Fruit fly (Drosophila melanogaster) whole organism, embryonic: ENCODE results near the gene CG9130.

ENCODE experiments used
- CG1024 ChIP-seq: fragments of 200-800 bp; sonication (Bioruptor generic); IDR thresholded peaks from 2 replicates; pipeline ENCODE4 v1.3.6; 2022; ENCODE audit warnings: missing biosample characterization, missing genetic modification characterization
- CG10462 ChIP-seq: fragments of 200-800 bp; sonication (Bioruptor generic); optimal IDR thresholded peaks from 2 replicates; lab custom pipeline; 2016; ENCODE audit warnings: missing biosample characterization, missing genetic modification characterization
- CG11696 ChIP-seq: fragments of 200-800 bp; sonication (Bioruptor generic); IDR thresholded peaks from 2 replicates; pipeline ENCODE4 v1.3.6; 2022; ENCODE audit warnings: missing biosample characterization, missing genetic modification characterization
- CG14667 ChIP-seq: fragments of 200-800 bp; sonication (Bioruptor generic); IDR thresholded peaks from 2 replicates; pipeline ENCODE4 v1.3.6; 2022; ENCODE audit warnings: missing biosample characterization, missing genetic modification characterization
- CG15514 ChIP-seq: fragments of 200-800 bp; sonication (Bioruptor generic); optimal IDR thresholded peaks from 3 replicates; lab custom pipeline; 2017; ENCODE audit warnings: missing biosample characterization, missing genetic modification characterization, mild to moderate bottlenecking, moderate library complexity, missing genetic modification reagents
- CG15696 ChIP-seq: fragments of 200-800 bp; sonication (Bioruptor generic); optimal IDR thresholded peaks from 2 replicates; lab custom pipeline; 2019; ENCODE audit warnings: missing biosample characterization, mild to moderate bottlenecking, missing genetic modification characterization, moderate library complexity
- CG16863 ChIP-seq: fragments of 200-800 bp; sonication (Bioruptor generic); optimal IDR thresholded peaks from 3 replicates; lab custom pipeline; 2016; ENCODE audit warnings: missing biosample characterization, missing genetic modification characterization
- CG18476 ChIP-seq: fragments of 200-800 bp; sonication (Bioruptor generic); optimal IDR thresholded peaks from 2 replicates; lab custom pipeline; 2016; ENCODE audit warnings: missing biosample characterization, mild to moderate bottlenecking, missing genetic modification characterization
- CG2889 ChIP-seq: fragments of 200-800 bp; sonication (Bioruptor generic); IDR thresholded peaks from 3 replicates; pipeline ENCODE4 v1.3.6; 2022; ENCODE audit warnings: missing biosample characterization, missing genetic modification characterization
- CG3163 ChIP-seq: fragments of 200-800 bp; sonication (Bioruptor generic); optimal IDR thresholded peaks from 3 replicates; lab custom pipeline; 2016; ENCODE audit warnings: missing biosample characterization, missing genetic modification characterization
- CG34422 ChIP-seq: fragments of 200-800 bp; sonication (Bioruptor generic); IDR thresholded peaks from 3 replicates; pipeline ENCODE4 v1.3.6; 2022; ENCODE audit warnings: missing biosample characterization, missing genetic modification characterization
- CG3838 ChIP-seq: fragments of 200-800 bp; sonication (Bioruptor generic); optimal IDR thresholded peaks from 3 replicates; lab custom pipeline; 2016; ENCODE audit warnings: missing biosample characterization, missing genetic modification characterization
- CG4707 ChIP-seq: fragments of 200-800 bp; sonication (Bioruptor generic); optimal IDR thresholded peaks from 2 replicates; lab custom pipeline; 2018; ENCODE audit warnings: missing biosample characterization, mild to moderate bottlenecking, missing genetic modification characterization, moderate library complexity
- CG6683 ChIP-seq: fragments of 200-800 bp; sonication (Bioruptor generic); optimal IDR thresholded peaks from 2 replicates; lab custom pipeline; 2017; ENCODE audit warnings: missing biosample characterization, mild to moderate bottlenecking, missing genetic modification characterization, missing genetic modification reagents
- CG9797 ChIP-seq: fragments of 200-800 bp; sonication (Bioruptor generic); optimal IDR thresholded peaks from 3 replicates; lab custom pipeline; 2018; ENCODE audit warnings: missing biosample characterization, mild to moderate bottlenecking, missing genetic modification characterization
- CG9817 ChIP-seq: fragments of 200-800 bp; sonication (Bioruptor generic); optimal IDR thresholded peaks from 2 replicates; lab custom pipeline; 2018; ENCODE audit warnings: missing biosample characterization, mild to moderate bottlenecking, missing genetic modification characterization, moderate library complexity
- Camta ChIP-seq: fragments of 200-800 bp; sonication (Bioruptor generic); optimal IDR thresholded peaks from 2 replicates; lab custom pipeline; 2016; ENCODE audit warnings: missing biosample characterization, missing genetic modification characterization
- D19B ChIP-seq: fragments of 200-800 bp; sonication (Bioruptor generic); optimal IDR thresholded peaks from 2 replicates; lab custom pipeline; 2017; ENCODE audit warnings: missing biosample characterization, mild to moderate bottlenecking, missing genetic modification characterization
- Dbx ChIP-seq: fragments of 200-800 bp; sonication (Bioruptor generic); IDR thresholded peaks from 3 replicates; pipeline ENCODE4 v1.3.6; 2022; ENCODE audit warnings: missing biosample characterization, missing genetic modification characterization
- Dref ChIP-seq: fragments of 200-800 bp; sonication (Bioruptor generic); IDR thresholded peaks from 2 replicates; pipeline ENCODE4 v1.3.6; 2022; ENCODE audit warnings: missing biosample characterization, missing genetic modification characterization
- Fer2 ChIP-seq: fragments of 200-800 bp; sonication (Bioruptor generic); optimal IDR thresholded peaks from 2 replicates; lab custom pipeline; 2018; ENCODE audit warnings: missing biosample characterization, mild to moderate bottlenecking, missing genetic modification characterization, moderate library complexity
- HLH54F ChIP-seq: fragments of 200-800 bp; sonication (Bioruptor generic); optimal IDR thresholded peaks from 3 replicates; lab custom pipeline; 2016; ENCODE audit warnings: missing biosample characterization, missing genetic modification characterization
- Meics ChIP-seq: fragments of 200-800 bp; sonication (Bioruptor generic); optimal IDR thresholded peaks from 2 replicates; lab custom pipeline; 2017; ENCODE audit warnings: missing biosample characterization, mild to moderate bottlenecking, missing genetic modification characterization
- NFAT ChIP-seq: fragments of 200-800 bp; sonication (Bioruptor generic); IDR thresholded peaks from 2 replicates; pipeline ENCODE4 v1.3.6; 2022; ENCODE audit warnings: missing biosample characterization, missing genetic modification characterization
- Oli ChIP-seq: fragments of 200-800 bp; sonication (Bioruptor generic); optimal IDR thresholded peaks from 2 replicates; lab custom pipeline; 2018; ENCODE audit warnings: missing biosample characterization, mild to moderate bottlenecking, missing genetic modification characterization, moderate library complexity
- Ravus ChIP-seq: fragments of 200-800 bp; sonication (Bioruptor generic); IDR thresholded peaks from 2 replicates; pipeline ENCODE4 v1.3.6; 2022; ENCODE audit warnings: missing biosample characterization, missing genetic modification characterization
- Scr ChIP-seq: fragments of 200-800 bp; sonication (Bioruptor generic); IDR thresholded peaks from 2 replicates; pipeline ENCODE4 v1.3.6; 2022; ENCODE audit warnings: missing biosample characterization, missing genetic modification characterization; ENCODE audit not compliant: partially characterized antibody
- Six4 ChIP-seq: fragments of 200-800 bp; sonication (Bioruptor generic); optimal IDR thresholded peaks from 2 replicates; lab custom pipeline; 2016; ENCODE audit warnings: missing biosample characterization, missing genetic modification characterization
- Spps ChIP-seq: fragments of 200-800 bp; sonication (Bioruptor generic); optimal IDR thresholded peaks from 2 replicates; lab custom pipeline; 2018; ENCODE audit warnings: missing biosample characterization, mild to moderate bottlenecking, missing genetic modification characterization
- Stat92E ChIP-seq, 3 experiments: fragments of >200 bp in 2 of 3; fragments of 200-800 bp in 1 of 3; sonication (Bioruptor generic) in 1 of 3; optimal IDR thresholded peaks; 2 replicates each; lab custom pipeline; 2017 to 2019; ENCODE audit warnings: missing biosample characterization in 3 of 3, missing genetic modification characterization in 3 of 3, mild to moderate bottlenecking in 1 of 3, moderate library complexity in 1 of 3
- Vsx1 ChIP-seq: fragments of 200-800 bp; sonication (Bioruptor generic); optimal IDR thresholded peaks from 2 replicates; lab custom pipeline; 2017; ENCODE audit warnings: missing biosample characterization, mild to moderate bottlenecking, missing genetic modification characterization, missing genetic modification reagents
- ab ChIP-seq: fragments of 200-800 bp; sonication (Bioruptor generic); optimal IDR thresholded peaks from 2 replicates; lab custom pipeline; 2016; ENCODE audit warnings: missing biosample characterization, missing genetic modification characterization
- bsh ChIP-seq, 2 experiments: fragments of 200-800 bp; sonication (Bioruptor generic); optimal IDR thresholded peaks; 2 replicates each; lab custom pipeline; 2017 to 2018; ENCODE audit warnings: mild to moderate bottlenecking in 2 of 2, missing biosample characterization in 2 of 2, missing genetic modification characterization in 2 of 2, moderate library complexity in 1 of 2
- cad ChIP-seq: fragments of >200 bp; optimal IDR thresholded peaks from 2 replicates; lab custom pipeline; 2017; ENCODE audit warnings: missing biosample characterization, missing genetic modification characterization
- crc ChIP-seq: fragments of 200-800 bp; sonication (Bioruptor generic); optimal IDR thresholded peaks from 2 replicates; lab custom pipeline; 2016; ENCODE audit warnings: missing biosample characterization, missing genetic modification characterization
- crol ChIP-seq: fragments of 200-800 bp; sonication (Bioruptor generic); IDR thresholded peaks from 2 replicates; pipeline ENCODE4 v1.3.6; 2022; ENCODE audit warnings: missing biosample characterization, missing genetic modification characterization
- dm ChIP-seq: fragments of 200-800 bp; sonication (Bioruptor generic); optimal IDR thresholded peaks from 3 replicates; lab custom pipeline; 2016; ENCODE audit warnings: missing biosample characterization, missing genetic modification characterization
- gem ChIP-seq: fragments of 200-800 bp; sonication (Bioruptor generic); optimal IDR thresholded peaks from 2 replicates; lab custom pipeline; 2019; ENCODE audit warnings: missing biosample characterization, mild to moderate bottlenecking, missing genetic modification characterization, moderate library complexity
- klu ChIP-seq: fragments of 200-800 bp; sonication (Bioruptor generic); IDR thresholded peaks from 2 replicates; pipeline ENCODE4 v1.3.6; 2022; ENCODE audit warnings: missing biosample characterization, missing genetic modification characterization
- kni ChIP-seq: fragments of 200-800 bp; sonication (Bioruptor generic); optimal IDR thresholded peaks from 3 replicates; lab custom pipeline; 2017; ENCODE audit warnings: mild to moderate bottlenecking, missing biosample characterization, missing genetic modification reagents, missing genetic modification characterization
- mld ChIP-seq: fragments of 200-800 bp; sonication (Bioruptor generic); IDR thresholded peaks from 3 replicates; pipeline ENCODE4 v1.3.6; 2022; ENCODE audit warnings: missing biosample characterization, missing genetic modification characterization; ENCODE audit not compliant: partially characterized antibody
- pho ChIP-seq: fragments of 200-800 bp; sonication (Bioruptor generic); optimal IDR thresholded peaks from 2 replicates; lab custom pipeline; 2016; ENCODE audit warnings: missing biosample characterization, missing genetic modification characterization
- rib ChIP-seq: fragments of 200-800 bp; sonication (Bioruptor generic); IDR thresholded peaks from 2 replicates; pipeline ENCODE4 v1.3.6; 2022; ENCODE audit warnings: missing biosample characterization, missing genetic modification characterization
- sima ChIP-seq: fragments of 200-800 bp; sonication (Bioruptor generic); optimal IDR thresholded peaks from 2 replicates; lab custom pipeline; 2016; ENCODE audit warnings: missing biosample characterization, missing genetic modification characterization
- toy ChIP-seq: fragments of 200-800 bp; sonication (Bioruptor generic); IDR thresholded peaks from 2 replicates; pipeline ENCODE4 v1.3.6; 2022; ENCODE audit warnings: missing biosample characterization, missing genetic modification characterization
- trem ChIP-seq: fragments of 200-800 bp; optimal IDR thresholded peaks from 3 replicates; lab custom pipeline; 2019; ENCODE audit warnings: missing biosample characterization, mild to moderate bottlenecking, missing genetic modification characterization, moderate library complexity
- unc-4 ChIP-seq: fragments of 200-800 bp; sonication (Bioruptor generic); IDR thresholded peaks from 2 replicates; pipeline ENCODE4 v1.3.6; 2022; ENCODE audit warnings: missing biosample characterization, missing genetic modification characterization; ENCODE audit not compliant: partially characterized antibody
- zfh2 ChIP-seq: fragments of 200-800 bp; sonication (Bioruptor generic); optimal IDR thresholded peaks from 2 replicates; lab custom pipeline; 2016; ENCODE audit warnings: missing biosample characterization, missing genetic modification characterization

Gene CG9130

DNA sequence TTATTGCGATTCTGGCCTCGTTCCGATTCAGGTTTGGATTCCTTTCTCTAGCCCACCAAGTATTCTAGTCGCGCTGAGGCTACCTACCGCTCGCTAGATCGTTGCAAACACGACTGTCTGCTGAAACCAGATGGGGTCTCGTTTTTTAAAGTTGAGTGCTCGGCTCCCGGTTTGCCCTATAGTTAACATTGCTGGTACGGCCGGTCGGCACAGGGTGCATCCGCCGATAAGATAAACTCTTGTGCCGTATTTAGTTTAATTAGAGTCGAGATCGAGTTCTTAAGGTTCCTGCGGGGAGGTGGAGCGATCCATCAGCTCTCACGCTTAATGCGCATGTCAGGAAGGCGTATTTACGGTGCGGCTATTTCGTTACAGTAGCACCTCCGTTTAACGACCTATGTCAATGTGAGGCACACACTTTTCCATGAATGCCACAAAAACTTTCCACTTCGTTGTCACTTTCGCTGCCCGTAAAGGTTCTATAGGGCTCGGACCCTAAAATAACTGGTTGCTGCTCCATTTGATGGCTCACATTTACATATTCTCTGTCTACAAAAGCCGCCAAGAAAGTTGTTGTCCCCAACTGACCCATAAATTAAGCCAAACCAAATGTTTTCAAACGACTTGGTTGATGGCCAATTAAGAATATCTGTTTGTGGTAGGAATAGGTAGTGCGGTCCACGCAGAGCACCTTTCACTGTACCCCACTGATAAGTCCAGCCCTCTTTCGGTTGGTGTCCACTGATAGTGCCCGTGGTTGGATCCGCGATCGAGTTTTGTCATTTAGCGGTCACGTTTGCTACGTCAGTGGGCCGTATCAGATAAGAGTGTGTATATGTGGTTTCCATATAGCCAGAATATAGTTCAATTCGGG, 46.9 kb upstream of the CG9130 start, which contains the start of gene CG9119 (continued):
- peak; percentile 64 for TF ChIP-seq HLH54F (GFP tag; lab: Kevin White, UChicago)
- TF ChIP-seq crol (GFP tag; lab: Robert Waterston, UW) = peak; percentile 72
- TF ChIP-seq Dbx = peak; percentile 55; the same call in 1 of the 3 replicates
- peak; percentile 49 for TF ChIP-seq kni (GFP tag; lab: Kevin White, UChicago)
- peak; percentile 51 for TF ChIP-seq crc
- TF ChIP-seq Meics (GFP tag; lab: Kevin White, UChicago) = peak; percentile 75
- peak; percentile 81 for TF ChIP-seq Vsx1 (GFP tag; lab: Kevin White, UChicago)
- TF ChIP-seq CG14667 (GFP tag; lab: Robert Waterston, UW) = peak; percentile 47; the same call in 1 of the 2 replicates
- TF ChIP-seq NFAT (GFP tag; lab: Robert Waterston, UW) = no peak
- TF ChIP-seq CG15696 (tag; lab: Kevin White, UChicago) = peak; percentile 12
- TF ChIP-seq CG6683 (GFP tag; lab: Kevin White, UChicago) = peak; percentile 54
- TF ChIP-seq CG15514 (GFP tag; lab: Kevin White, UChicago) = peak; percentile 28
- peak; percentile 72 for TF ChIP-seq Oli (tag; lab: Kevin White, UChicago)
- TF ChIP-seq toy (GFP tag; lab: Robert Waterston, UW) = no peak
- no peak for TF ChIP-seq mld (GFP tag; lab: Robert Waterston, UW)
- no peak for TF ChIP-seq cad
- TF ChIP-seq Six4 (GFP tag; lab: Kevin White, UChicago) = peak; percentile 54
- TF ChIP-seq CG9797 (GFP tag; lab: Kevin White, UChicago) = no peak
- no peak for TF ChIP-seq Stat92E (GFP tag; optimal IDR thresholded peaks at IDR 0.05; lab: Kevin White, UChicago)
- TF ChIP-seq Ravus (GFP tag; lab: Robert Waterston, UW) = 0 out of 2 replicates have a peak, but pooled peaks have one; percentile 1
- peak; percentile 32 for TF ChIP-seq CG18476 (GFP tag; lab: Kevin White, UChicago)
- no peak for TF ChIP-seq CG4707 (GFP tag; lab: Kevin White, UChicago)
- TF ChIP-seq CG9817 (tag; lab: Kevin White, UChicago) = peak; percentile 44
- no peak for TF ChIP-seq dm (GFP tag; lab: Kevin White, UChicago)
- TF ChIP-seq CG3163 (GFP tag; lab: Kevin White, UChicago) = peak; percentile 20
- no peak for TF ChIP-seq CG11696 (GFP tag; lab: Robert Waterston, UW)
- TF ChIP-seq CG34422 = no peak
- TF ChIP-seq D19B (GFP tag; lab: Kevin White, UChicago) = peak; percentile 69
- TF ChIP-seq Dref = no peak
- TF ChIP-seq CG10462 (GFP tag; lab: Kevin White, UChicago) = no peak
- TF ChIP-seq Spps (tag; lab: Kevin White, UChicago) = peak; percentile 72
- 0 out of 2 replicates have a peak, but pooled peaks have one; percentile 19 for TF ChIP-seq rib (GFP tag; lab: Robert Waterston, UW)
- no peak for TF ChIP-seq unc-4 (GFP tag; lab: Robert Waterston, UW)
- TF ChIP-seq Camta (GFP tag; lab: Kevin White, UChicago) = peak; percentile 56
- TF ChIP-seq Fer2 (tag; lab: Kevin White, UChicago) = peak; percentile 12
- peak; percentile 58 for TF ChIP-seq CG16863 (GFP tag; lab: Kevin White, UChicago)
- 0 out of 3 replicates have a peak, but pooled peaks have one; percentile 24 for TF ChIP-seq CG2889 (GFP tag; lab: Robert Waterston, UW)
- no peak for TF ChIP-seq ab (GFP tag; lab: Kevin White, UChicago)
- TF ChIP-seq gem (tag; lab: Kevin White, UChicago) = peak; percentile 74
- TF ChIP-seq trem = peak; percentile 11
- peak; percentile 66 for TF ChIP-seq zfh2 (GFP tag; lab: Kevin White, UChicago)
- TF ChIP-seq sima (GFP tag; lab: Kevin White, UChicago) = no peak
- peak; percentile 70 for TF ChIP-seq pho (GFP tag; lab: Kevin White, UChicago)
- TF ChIP-seq CG3838 (GFP tag; lab: Kevin White, UChicago) = no peak
- no peak for TF ChIP-seq CG1024 (GFP tag; lab: Robert Waterston, UW)
- TF ChIP-seq Scr (GFP tag; lab: Robert Waterston, UW) = no peak
- TF ChIP-seq bsh (GFP tag; optimal IDR thresholded peaks at IDR 0.05; lab: Kevin White, UChicago) = peak in 1 of 2 experiments; percentile 57
- peak; percentile 41; the same call in 1 of the 2 replicates for TF ChIP-seq klu (GFP tag; lab: Robert Waterston, UW)
